Fruit fly (Drosophila melanogaster): ENCODE results near the gene Gr22f.

Gr22f gene

DNA sequence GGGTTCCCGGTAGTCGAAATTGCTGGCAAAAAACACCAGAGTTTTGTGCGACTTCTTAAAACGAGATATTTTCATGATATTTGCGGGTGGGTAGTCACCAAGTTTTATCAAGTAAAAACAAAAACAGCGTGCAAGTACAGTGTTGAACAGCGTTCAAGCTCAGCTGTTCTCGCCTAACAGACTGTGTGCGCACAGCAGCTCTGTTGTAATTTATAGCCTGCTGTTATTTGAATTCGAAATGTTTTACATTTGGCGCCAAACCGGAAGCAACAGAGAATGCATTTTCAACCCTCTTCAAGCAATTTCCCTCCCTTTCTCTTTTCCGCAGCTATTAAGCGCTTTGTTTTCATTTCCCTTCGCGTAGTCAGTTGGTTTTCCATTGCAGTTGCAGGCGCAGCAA, 24.1 kb downstream of the Gr22f start, which contains the start of the genes CG17652 and CG17646 (continued):
- TF ChIP-seq ato (GFP tag; IDR thresholded peaks at IDR 0.05; ENCODE audit: partially characterized antibody) (no peak), Ets97D (GFP tag; optimal IDR thresholded peaks at IDR 0.05) (peak; percentile 64), Pdp1 (GFP tag; optimal IDR thresholded peaks at IDR 0.05) (peak in 1 of 2 experiments; percentile 2), HHEX (GFP tag; optimal IDR thresholded peaks at IDR 0.05) (no peak), danr (GFP tag; IDR thresholded peaks at IDR 0.05) (no peak), twi (tag; optimal IDR thresholded peaks at IDR 0.05) (no peak), MESR4 (GFP tag; optimal IDR thresholded peaks at IDR 0.05) (peak; percentile 61), CG15479 (GFP tag; optimal IDR thresholded peaks at IDR 0.05) (no peak), NC2β (GFP tag; optimal IDR thresholded peaks at IDR 0.05) (no peak), CG12104 (GFP tag; optimal IDR thresholded peaks at IDR 0.05) (no peak), CG9797 (GFP tag; optimal IDR thresholded peaks at IDR 0.05) (no peak), CG17186 (GFP tag; optimal IDR thresholded peaks at IDR 0.05) (peak; percentile 97), Dp (GFP tag; optimal IDR thresholded peaks at IDR 0.05) (peak; percentile 75), CHES-1-like (GFP tag; optimal IDR thresholded peaks at IDR 0.05) (peak; percentile 36), unc-4 (GFP tag; IDR thresholded peaks at IDR 0.05; ENCODE audit: partially characterized antibody) (0 out of 2 replicates have a peak, but pooled peaks have one; percentile 25), MTF-1 (GFP tag; optimal IDR thresholded peaks at IDR 0.05; ENCODE audit: borderline replicate concordance) (peak; percentile 3), CG18262 (tag; optimal IDR thresholded peaks at IDR 0.05) (peak; percentile 9), CG11093 (GFP tag; IDR thresholded peaks at IDR 0.05) (no peak), MBD-R2 (GFP tag; IDR thresholded peaks at IDR 0.05) (peak; percentile 71), nerfin-1 (tag; optimal IDR thresholded peaks at IDR 0.05) (peak; percentile 14), CG1603 (tag; optimal IDR thresholded peaks at IDR 0.05) (peak; percentile 61), CG13894 (tag; optimal IDR thresholded peaks at IDR 0.05) (no peak), tup (GFP tag; optimal IDR thresholded peaks at IDR 0.05) (no peak), hkb (optimal IDR thresholded peaks at IDR 0.05) (peak; percentile 30), hkb (GFP tag; IDR thresholded peaks at IDR 0.05) (no peak)

DNA sequence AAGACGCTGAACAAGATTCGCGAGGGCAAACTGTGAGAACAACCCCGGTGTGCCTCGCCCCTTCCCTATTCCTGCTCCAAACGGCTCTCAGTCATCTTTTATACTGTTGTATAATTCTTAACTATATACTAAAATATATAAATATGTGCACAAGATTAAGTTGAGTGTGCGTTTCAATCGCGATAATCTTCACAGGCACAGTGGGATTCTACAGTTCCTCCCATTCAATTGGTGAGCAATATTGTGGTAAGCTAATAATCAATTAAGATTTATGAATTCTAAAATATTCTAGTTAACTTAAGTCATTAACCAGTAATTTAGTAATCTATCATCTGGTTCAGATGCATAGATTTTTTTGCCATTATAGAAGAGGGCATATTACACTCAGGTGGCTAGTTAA, 25.3 kb downstream of the Gr22f start:
- no peak for TF ChIP-seq CG4360 (GFP tag; IDR thresholded peaks at IDR 0.05)
- no peak for TF ChIP-seq Atf-2 (GFP tag; optimal IDR thresholded peaks at IDR 0.05)
- TF ChIP-seq Hmr (GFP tag; optimal IDR thresholded peaks at IDR 0.05): peak; percentile 21
- no peak for TF ChIP-seq zen (tag; optimal IDR thresholded peaks at IDR 0.05)

DNA sequence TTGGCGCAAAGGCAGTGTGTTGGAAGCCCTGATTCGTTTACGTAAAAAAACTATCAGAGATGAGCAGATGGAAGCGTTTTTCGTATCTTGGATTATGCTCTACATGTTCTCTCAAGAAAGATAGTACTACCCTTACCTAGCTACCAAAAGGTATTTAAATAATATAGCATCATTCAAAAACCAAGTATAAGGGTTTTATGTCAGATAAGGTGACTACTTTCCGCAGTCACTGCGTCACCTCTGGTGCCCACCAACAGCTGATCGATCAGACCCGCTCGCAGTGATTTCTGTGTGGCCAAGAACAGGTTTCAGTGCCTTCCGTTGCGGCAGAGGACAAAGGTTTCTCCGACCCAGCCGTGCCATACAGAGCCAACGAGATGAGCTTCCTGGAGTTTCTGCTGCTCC, 26.6 kb downstream of the Gr22f start, which contains the start of the genes Eno and CG31937:
Gene Eno (minus strand): TSS at position 30 of the 405 bp plus-strand sequence.
Gene CG31937 (plus strand): TSS at position 281 of the 405 bp plus-strand sequence.
- TF ChIP-seq tio (GFP tag; optimal IDR thresholded peaks at IDR 0.05) (peak; percentile 29), HmgZ (tag; optimal IDR thresholded peaks at IDR 0.05) (peak; percentile 73), Optix (GFP tag; IDR thresholded peaks at IDR 0.05) (0 out of 3 replicates have a peak, but pooled peaks have one; percentile 8), CG12219 (GFP tag; optimal IDR thresholded peaks at IDR 0.05) (no peak), mirr (GFP tag; optimal IDR thresholded peaks at IDR 0.05) (peak; percentile 36), MBD-R2 (GFP tag; IDR thresholded peaks at IDR 0.05) (peak; percentile 86), Hr39 (optimal IDR thresholded peaks at IDR 0.05) (no peak), Sry-β (GFP tag; optimal IDR thresholded peaks at IDR 0.05) (peak; percentile 90), CG2120 (GFP tag; optimal IDR thresholded peaks at IDR 0.05) (peak; percentile 88), ems (GFP tag; optimal IDR thresholded peaks at IDR 0.05) (no peak), fu2 (GFP tag; optimal IDR thresholded peaks at IDR 0.05) (peak; percentile 27), p53 (GFP tag; optimal IDR thresholded peaks at IDR 0.05) (no peak), CG2875 (GFP tag; optimal IDR thresholded peaks at IDR 0.05) (no peak), ttk (GFP tag; IDR thresholded peaks at IDR 0.05) (peak; percentile 14; the same call in 1 of the 2 replicates), CG15269 (tag; optimal IDR thresholded peaks at IDR 0.05) (peak; percentile 69), CG7271 (tag; optimal IDR thresholded peaks at IDR 0.05) (no peak), CG12659 (GFP tag; optimal IDR thresholded peaks at IDR 0.05) (peak; percentile 60), CG32772 (GFP tag; IDR thresholded peaks at IDR 0.05) (peak; percentile 41; the same call in 1 of the 2 replicates), Dp (GFP tag; optimal IDR thresholded peaks at IDR 0.05) (peak; percentile 22), Bdp1 (GFP tag; optimal IDR thresholded peaks at IDR 0.05) (peak; percentile 12), CG18599 (GFP tag; optimal IDR thresholded peaks at IDR 0.05) (peak; percentile 39), Xrp1 (GFP tag; IDR thresholded peaks at IDR 0.05) (peak; percentile 51; the same call in 1 of the 2 replicates)
